Fruit fly (Drosophila melanogaster) whole organism, embryonic: ENCODE results near the gene CG10435.

Source experiments
- Ada2b ChIP-seq: fragments of 200-800 bp; sonication (Bioruptor generic); IDR thresholded peaks from 2 replicates; pipeline ENCODE4 v1.3.6; 2022; ENCODE audit warnings: missing biosample characterization, missing genetic modification characterization
- Asciz ChIP-seq: fragments of 200-800 bp; sonication (Bioruptor generic); optimal IDR thresholded peaks from 2 replicates; lab custom pipeline; 2017; ENCODE audit warnings: missing biosample characterization, mild to moderate bottlenecking, missing genetic modification characterization, missing genetic modification reagents
- BEAF-32 ChIP-seq: fragments of 200-800 bp; sonication (Bioruptor generic); optimal IDR thresholded peaks from 3 replicates; lab custom pipeline; 2017; ENCODE audit warnings: missing biosample characterization, missing genetic modification characterization, mild to moderate bottlenecking, moderate library complexity, missing genetic modification reagents
- Bteb2 ChIP-seq: fragments of 200-800 bp; sonication (Bioruptor generic); optimal IDR thresholded peaks from 2 replicates; lab custom pipeline; 2016; ENCODE audit warnings: missing biosample characterization, missing genetic modification characterization
- CG10274 ChIP-seq: fragments of 200-800 bp; sonication (Bioruptor generic); optimal IDR thresholded peaks from 3 replicates; lab custom pipeline; 2017; ENCODE audit warnings: missing biosample characterization, mild to moderate bottlenecking, missing genetic modification characterization
- CG11085 ChIP-seq: fragments of 200-800 bp; sonication (Bioruptor generic); IDR thresholded peaks from 2 replicates; pipeline ENCODE4 v1.3.6; 2022; ENCODE audit warnings: missing biosample characterization, missing genetic modification characterization
- CG11560 ChIP-seq: fragments of 200-800 bp; sonication (Bioruptor generic); IDR thresholded peaks from 3 replicates; pipeline ENCODE4 v1.3.6; 2022; ENCODE audit warnings: missing biosample characterization, missing genetic modification characterization
- CG11696 ChIP-seq: fragments of 200-800 bp; sonication (Bioruptor generic); IDR thresholded peaks from 2 replicates; pipeline ENCODE4 v1.3.6; 2022; ENCODE audit warnings: missing biosample characterization, missing genetic modification characterization
- CG13424 ChIP-seq: fragments of 200-800 bp; sonication (Bioruptor generic); optimal IDR thresholded peaks from 2 replicates; lab custom pipeline; 2019; ENCODE audit warnings: missing biosample characterization, mild to moderate bottlenecking, missing genetic modification characterization, moderate library complexity
- CG13624 ChIP-seq: fragments of 200-800 bp; sonication (Bioruptor generic); optimal IDR thresholded peaks from 2 replicates; lab custom pipeline; 2016; ENCODE audit warnings: missing biosample characterization, missing genetic modification characterization
- CG16779 ChIP-seq: fragments of 200-800 bp; sonication (Bioruptor generic); IDR thresholded peaks from 2 replicates; pipeline ENCODE4 v1.3.6; 2022; ENCODE audit warnings: missing biosample characterization, missing genetic modification characterization
- CG17802 ChIP-seq: fragments of 200-800 bp; sonication (Bioruptor generic); optimal IDR thresholded peaks from 2 replicates; lab custom pipeline; 2018; ENCODE audit warnings: missing biosample characterization, mild to moderate bottlenecking, missing genetic modification characterization, moderate library complexity
- CG17912 ChIP-seq: fragments of 200-800 bp; sonication (Bioruptor generic); optimal IDR thresholded peaks from 2 replicates; lab custom pipeline; 2018; ENCODE audit warnings: missing biosample characterization, mild to moderate bottlenecking, missing genetic modification characterization
- CG18011 ChIP-seq: fragments of 200-800 bp; sonication (Bioruptor generic); optimal IDR thresholded peaks from 2 replicates; lab custom pipeline; 2017; ENCODE audit warnings: missing biosample characterization, missing genetic modification characterization, mild to moderate bottlenecking, moderate library complexity, missing genotype
- CG2712 ChIP-seq: fragments of 200-800 bp; optimal IDR thresholded peaks from 3 replicates; lab custom pipeline; 2019; ENCODE audit warnings: missing biosample characterization, mild to moderate bottlenecking, missing genetic modification characterization, moderate library complexity
- CG33557 ChIP-seq: fragments of 200-800 bp; sonication (Bioruptor generic); optimal IDR thresholded peaks from 2 replicates; lab custom pipeline; 2019; ENCODE audit warnings: missing biosample characterization, mild to moderate bottlenecking, missing genetic modification characterization, moderate library complexity
- CG4707 ChIP-seq: fragments of 200-800 bp; sonication (Bioruptor generic); optimal IDR thresholded peaks from 2 replicates; lab custom pipeline; 2018; ENCODE audit warnings: missing biosample characterization, mild to moderate bottlenecking, missing genetic modification characterization, moderate library complexity
- CG7556 ChIP-seq: fragments of 200-800 bp; sonication (Bioruptor generic); optimal IDR thresholded peaks from 2 replicates; lab custom pipeline; 2017; ENCODE audit warnings: missing biosample characterization, mild to moderate bottlenecking, missing genetic modification characterization
- CG7928 ChIP-seq: fragments of 200-800 bp; sonication (Bioruptor generic); optimal IDR thresholded peaks from 2 replicates; lab custom pipeline; 2017; ENCODE audit warnings: missing biosample characterization, mild to moderate bottlenecking, missing genetic modification characterization
- CG7987 ChIP-seq: fragments of 200-800 bp; sonication (Bioruptor generic); optimal IDR thresholded peaks from 2 replicates; lab custom pipeline; 2018; ENCODE audit warnings: missing biosample characterization, mild to moderate bottlenecking, missing genetic modification characterization, moderate library complexity
- CG8089 ChIP-seq: fragments of 200-800 bp; sonication (Bioruptor generic); optimal IDR thresholded peaks from 3 replicates; lab custom pipeline; 2016; ENCODE audit warnings: missing biosample characterization, missing genetic modification characterization
- CG9437 ChIP-seq: fragments of 200-800 bp; sonication (Bioruptor generic); optimal IDR thresholded peaks from 2 replicates; lab custom pipeline; 2018; ENCODE audit warnings: missing biosample characterization, mild to moderate bottlenecking, missing genetic modification characterization
- CG9876 ChIP-seq: fragments of 200-800 bp; sonication (Bioruptor generic); optimal IDR thresholded peaks from 2 replicates; lab custom pipeline; 2016; ENCODE audit warnings: missing biosample characterization, missing genetic modification characterization
- Dek ChIP-seq: fragments of 200-800 bp; sonication (Bioruptor generic); optimal IDR thresholded peaks from 3 replicates; lab custom pipeline; 2019; ENCODE audit warnings: missing biosample characterization, mild to moderate bottlenecking, missing genetic modification characterization, moderate library complexity
- Dp ChIP-seq: fragments of 200-800 bp; sonication (Bioruptor generic); optimal IDR thresholded peaks from 2 replicates; lab custom pipeline; 2018; ENCODE audit warnings: missing biosample characterization, mild to moderate bottlenecking, missing genetic modification characterization, moderate library complexity
- Dref ChIP-seq: fragments of 200-800 bp; sonication (Bioruptor generic); IDR thresholded peaks from 2 replicates; pipeline ENCODE4 v1.3.6; 2022; ENCODE audit warnings: missing biosample characterization, missing genetic modification characterization
- Eip74EF ChIP-seq, 2 experiments: fragments of 200-800 bp in 1 of 2; fragments of >200 bp in 1 of 2; sonication (Bioruptor generic) in 1 of 2; optimal IDR thresholded peaks; 2 replicates each; lab custom pipeline; 2017 to 2019; ENCODE audit warnings: missing biosample characterization in 2 of 2, missing genetic modification characterization in 2 of 2, mild to moderate bottlenecking in 1 of 2, moderate library complexity in 1 of 2
- Fer1 ChIP-seq: fragments of 200-800 bp; sonication (Bioruptor generic); optimal IDR thresholded peaks from 2 replicates; lab custom pipeline; 2017; ENCODE audit warnings: missing biosample characterization, mild to moderate bottlenecking, missing genetic modification characterization
- HLH54F ChIP-seq: fragments of 200-800 bp; sonication (Bioruptor generic); optimal IDR thresholded peaks from 3 replicates; lab custom pipeline; 2016; ENCODE audit warnings: missing biosample characterization, missing genetic modification characterization
- Hr78 ChIP-seq, 2 experiments: fragments of 200-800 bp in 1 of 2; fragments of >200 bp in 1 of 2; sonication (Bioruptor generic) in 1 of 2; optimal IDR thresholded peaks; 2 replicates each; lab custom pipeline; 2017 to 2019; ENCODE audit warnings: missing biosample characterization in 2 of 2, missing genetic modification characterization in 2 of 2, mild to moderate bottlenecking in 1 of 2, moderate library complexity in 1 of 2
- NC2α ChIP-seq: fragments of 200-800 bp; sonication (Bioruptor generic); optimal IDR thresholded peaks from 2 replicates; lab custom pipeline; 2016; ENCODE audit warnings: missing biosample characterization, missing genetic modification characterization
- NFAT ChIP-seq: fragments of 200-800 bp; sonication (Bioruptor generic); IDR thresholded peaks from 2 replicates; pipeline ENCODE4 v1.3.6; 2022; ENCODE audit warnings: missing biosample characterization, missing genetic modification characterization
- Neu2 ChIP-seq: fragments of 200-800 bp; sonication (Bioruptor generic); optimal IDR thresholded peaks from 3 replicates; lab custom pipeline; 2016; ENCODE audit warnings: missing biosample characterization, missing genetic modification characterization, borderline replicate concordance
- NfI ChIP-seq: fragments of 200-800 bp; sonication (Bioruptor generic); optimal IDR thresholded peaks from 3 replicates; lab custom pipeline; 2018; ENCODE audit warnings: missing biosample characterization, mild to moderate bottlenecking, missing genetic modification characterization, moderate library complexity
- Xrp1 ChIP-seq: fragments of 200-800 bp; sonication (Bioruptor generic); IDR thresholded peaks from 2 replicates; pipeline ENCODE4 v1.3.6; 2022; ENCODE audit warnings: missing biosample characterization, missing genetic modification characterization
- bowl ChIP-seq: fragments of 200-800 bp; sonication (Bioruptor generic); IDR thresholded peaks from 2 replicates; pipeline ENCODE4 v1.3.6; 2022; ENCODE audit warnings: missing biosample characterization, missing genetic modification characterization
- cato ChIP-seq: fragments of 200-800 bp; sonication (Bioruptor generic); optimal IDR thresholded peaks from 2 replicates; lab custom pipeline; 2016; ENCODE audit warnings: missing biosample characterization, missing genetic modification characterization, borderline replicate concordance
- ci ChIP-seq: fragments of 200-800 bp; sonication (Bioruptor generic); IDR thresholded peaks from 3 replicates; pipeline ENCODE4 v1.3.6; 2022; ENCODE audit warnings: missing biosample characterization, missing genetic modification characterization
- fd96Cb ChIP-seq: fragments of 200-800 bp; sonication (Bioruptor generic); optimal IDR thresholded peaks from 2 replicates; lab custom pipeline; 2018; ENCODE audit warnings: missing biosample characterization, mild to moderate bottlenecking, missing genetic modification characterization, moderate library complexity
- gce ChIP-seq: fragments of 200-800 bp; sonication (Bioruptor generic); IDR thresholded peaks from 3 replicates; pipeline ENCODE4 v1.3.6; 2022; ENCODE audit warnings: missing biosample characterization, missing genetic modification characterization
- gem ChIP-seq: fragments of 200-800 bp; sonication (Bioruptor generic); optimal IDR thresholded peaks from 2 replicates; lab custom pipeline; 2019; ENCODE audit warnings: missing biosample characterization, mild to moderate bottlenecking, missing genetic modification characterization, moderate library complexity
- gt ChIP-seq: fragments of 200-800 bp; sonication (Bioruptor generic); IDR thresholded peaks from 2 replicates; pipeline ENCODE4 v1.3.6; 2022; ENCODE audit warnings: missing biosample characterization, missing genetic modification characterization
- jumu ChIP-seq: fragments of 200-800 bp; sonication (Bioruptor generic); optimal IDR thresholded peaks from 3 replicates; lab custom pipeline; 2016; ENCODE audit warnings: missing biosample characterization, missing genetic modification characterization
- oc ChIP-seq: fragments of 200-800 bp; sonication (Bioruptor generic); optimal IDR thresholded peaks from 2 replicates; lab custom pipeline; 2018; ENCODE audit warnings: missing biosample characterization, mild to moderate bottlenecking, missing genetic modification characterization, moderate library complexity
- pan ChIP-seq, 4 experiments: fragments of >200 bp in 3 of 4; fragments of 200-800 bp in 1 of 4; sonication (Bioruptor generic) in 1 of 4; optimal IDR thresholded peaks in 3 of 4; IDR thresholded peaks in 1 of 4; 2 replicates each; pipeline versions ENCODE4 v1.3.6 to Lab custom; 2017 to 2022; ENCODE audit warnings: missing biosample characterization in 2 of 4, missing genetic modification characterization in 2 of 4, mixed read lengths in 1 of 4
- ro ChIP-seq: fragments of 200-800 bp; sonication (Bioruptor generic); IDR thresholded peaks from 2 replicates; pipeline ENCODE4 v1.3.6; 2022; ENCODE audit warnings: missing biosample characterization, missing genetic modification characterization
- sens ChIP-seq: fragments of 200-800 bp; sonication (Bioruptor generic); peaks from one replicate; lab custom pipeline; 2016; ENCODE audit warnings: missing biosample characterization, missing genetic modification characterization
- sima ChIP-seq: fragments of 200-800 bp; sonication (Bioruptor generic); optimal IDR thresholded peaks from 2 replicates; lab custom pipeline; 2016; ENCODE audit warnings: missing biosample characterization, missing genetic modification characterization
- tin ChIP-seq: fragments of 200-800 bp; sonication (Bioruptor generic); optimal IDR thresholded peaks from 3 replicates; lab custom pipeline; 2016; ENCODE audit warnings: missing biosample characterization, missing genetic modification characterization
- usp ChIP-seq: fragments of >200 bp; optimal IDR thresholded peaks from 2 replicates; lab custom pipeline; 2017; ENCODE audit warnings: missing biosample characterization, missing genetic modification characterization
- vvl ChIP-seq: fragments of 200-800 bp; sonication (Bioruptor generic); IDR thresholded peaks from 2 replicates; pipeline ENCODE4 v1.3.6; 2022; ENCODE audit warnings: missing biosample characterization, missing genetic modification characterization

The CG10435 gene

DNA sequence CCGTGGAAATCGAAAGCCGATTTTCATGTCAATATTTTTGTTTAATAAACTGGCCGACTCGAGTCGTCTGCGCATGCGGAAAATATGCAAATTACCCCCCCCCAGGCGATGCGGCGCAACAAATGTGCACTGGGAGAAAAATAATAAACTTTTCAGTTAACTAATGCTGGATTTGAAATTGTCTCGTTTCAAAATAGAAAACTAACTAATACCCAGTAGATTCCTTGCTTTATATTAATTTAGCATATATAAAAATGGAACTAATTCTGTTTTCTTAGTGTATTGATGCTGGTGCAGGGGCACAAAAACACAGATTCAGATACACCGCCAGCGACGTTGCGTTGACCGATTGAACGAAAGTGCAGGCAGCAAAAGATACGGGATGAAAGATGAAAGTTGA, 24.9 kb upstream of the CG10435 start (continued):
- TF ChIP-seq oc (no peak), HLH54F (GFP tag; lab: Kevin White, UChicago) (no peak), CG9437 (GFP tag; lab: Kevin White, UChicago) (no peak), CG11560 (no peak), ro (GFP tag; lab: Robert Waterston, UW) (no peak), ci (GFP tag; lab: Robert Waterston, UW) (peak; percentile 60; the same call in 2 of the 3 replicates), CG16779 (GFP tag; lab: Robert Waterston, UW) (no peak), bowl (GFP tag; lab: Robert Waterston, UW) (no peak), CG17912 (GFP tag; lab: Kevin White, UChicago) (no peak), tin (GFP tag; lab: Kevin White, UChicago) (peak; percentile 15), cato (GFP tag; lab: Kevin White, UChicago) (no peak), gt (GFP tag; lab: Robert Waterston, UW) (no peak), CG33557 (no peak), NfI (GFP tag; lab: Kevin White, UChicago) (no peak), vvl (GFP tag; lab: Robert Waterston, UW) (no peak; the same call in 1 of the 2 replicates), Xrp1 (GFP tag; lab: Robert Waterston, UW) (peak; percentile 47; the same call in 1 of the 2 replicates), Bteb2 (no peak), Fer1 (GFP tag; lab: Kevin White, UChicago) (no peak), CG8089 (no peak), CG11696 (GFP tag; lab: Robert Waterston, UW) (no peak), CG13624 (GFP tag; lab: Kevin White, UChicago) (no peak), Asciz (GFP tag; lab: Kevin White, UChicago) (peak; percentile 36), CG17802 (no peak), CG10274 (GFP tag; lab: Kevin White, UChicago) (no peak), usp (GFP tag; lab: Kevin White, UChicago) (no peak), NC2α (GFP tag; lab: Kevin White, UChicago) (no peak), CG7987 (no peak), CG13424 (tag; lab: Kevin White, UChicago) (no peak), BEAF-32 (GFP tag; lab: Kevin White, UChicago) (no peak), CG18011 (GFP tag; lab: Kevin White, UChicago) (no peak), sens (GFP tag; lab: Kevin White, UChicago) (peak; percentile 75), CG9876 (GFP tag; lab: Kevin White, UChicago) (no peak), jumu (GFP tag; lab: Kevin White, UChicago) (no peak), Dp (no peak), Dref (GFP tag; lab: Robert Waterston, UW) (no peak), CG4707 (GFP tag; lab: Kevin White, UChicago) (no peak), Eip74EF (GFP tag; optimal IDR thresholded peaks at IDR 0.05; lab: Kevin White, UChicago) (no peak), Dek (tag; lab: Kevin White, UChicago) (no peak), NFAT (GFP tag; lab: Robert Waterston, UW) (no peak), gce (GFP tag; lab: Robert Waterston, UW) (no peak), Neu2 (GFP tag; lab: Kevin White, UChicago) (no peak), gem (tag; lab: Kevin White, UChicago) (peak; percentile 32), Hr78 (GFP tag; optimal IDR thresholded peaks at IDR 0.05; lab: Kevin White, UChicago) (no peak), CG2712 (tag; lab: Kevin White, UChicago) (peak; percentile 57), CG7928 (GFP tag; lab: Kevin White, UChicago) (no peak), CG7556 (GFP tag; lab: Kevin White, UChicago) (no peak), fd96Cb (tag; lab: Kevin White, UChicago) (peak; percentile 39), sima (GFP tag; lab: Kevin White, UChicago) (no peak), pan (optimal IDR thresholded peaks at IDR 0.05; lab: Kevin White, UChicago) (no peak), pan (GFP tag; optimal IDR thresholded peaks at IDR 0.05 in 1 of 2, IDR thresholded peaks at IDR 0.05 in 1 of 2) (no peak), Ada2b (no peak), CG11085 (GFP tag; lab: Robert Waterston, UW) (no peak)
